Worm (Caenorhabditis elegans): ENCODE measurements around the gene pfd-1.

The pfd-1 gene

ce11 chrIV:11131268-11131667 is 18.6 kb upstream of the pfd-1 start, which contains the start of gene ard-1:
Gene ard-1, plus strand, starts transcription at chrIV:11131279.
- TF ChIP-seq pag-3 (tag; optimal IDR thresholded peaks at IDR 0.05; ENCODE audit: borderline replicate concordance): no peak

DNA sequence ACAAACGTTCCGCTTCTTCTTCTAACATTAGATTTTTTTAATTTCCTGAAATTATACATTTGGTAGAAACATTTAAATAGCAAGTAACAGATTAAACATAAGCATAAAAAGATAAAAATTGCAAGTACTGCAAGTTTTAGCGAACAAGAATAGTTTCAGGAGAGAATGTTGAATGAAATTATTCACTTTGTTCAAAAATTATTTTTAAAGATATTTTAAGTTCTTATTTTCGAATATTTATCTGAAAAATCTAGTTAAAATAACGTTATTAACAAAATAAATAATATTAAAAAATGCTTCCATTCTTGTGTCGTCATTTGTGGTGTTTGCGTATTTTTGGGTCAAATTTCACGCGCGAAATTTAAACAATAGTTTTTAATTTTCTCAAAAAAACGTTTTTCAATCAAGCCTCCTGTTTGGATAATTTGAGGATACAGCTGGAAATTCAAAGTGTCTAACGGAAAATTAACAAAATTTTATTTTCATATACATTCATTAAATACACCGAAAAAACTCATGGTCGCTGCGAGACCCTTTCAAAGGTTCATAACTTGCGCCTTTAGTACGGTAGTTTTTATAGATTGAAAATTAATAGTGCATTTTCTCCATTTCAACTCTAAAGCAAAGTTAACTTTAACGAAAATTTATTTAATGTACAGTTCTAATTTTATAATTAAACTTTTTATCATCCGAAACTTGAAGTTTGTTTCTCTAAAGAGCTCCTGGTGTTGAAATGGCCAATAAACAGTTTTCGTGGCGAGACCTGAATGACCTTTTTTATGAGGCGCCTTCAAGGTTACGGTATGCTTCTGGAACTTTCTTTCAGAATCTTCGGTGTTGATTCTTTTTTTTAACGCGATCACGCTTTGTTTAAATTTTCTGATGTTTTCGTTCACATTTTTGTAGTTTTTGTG is 7.3 kb upstream of the pfd-1 start, which contains the start of gene skih-2:
Gene skih-2, minus strand, starts transcription at position 51 of the 914 bp plus-strand sequence.
- TF ChIP-seq nfya-1 (tag; optimal IDR thresholded peaks at IDR 0.05): peak; percentile 27
- TF ChIP-seq nhr-232 (tag; optimal IDR thresholded peaks at IDR 0.05): no peak
- peak; percentile 90 for TF ChIP-seq ceh-34 (tag; optimal IDR thresholded peaks at IDR 0.05)
- TF ChIP-seq pqm-1 (tag; optimal IDR thresholded peaks at IDR 0.05): no peak

DNA sequence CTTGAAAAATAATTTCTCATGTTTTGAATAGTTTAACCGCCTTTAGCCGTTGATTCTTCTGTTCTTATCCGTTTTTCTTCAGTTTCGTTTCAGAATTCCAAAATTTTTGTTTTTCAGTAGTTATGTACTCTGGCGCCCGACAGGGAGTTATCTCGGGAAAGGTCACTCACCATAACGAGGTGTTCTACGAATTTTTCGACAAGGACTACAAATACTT is 6.8 kb upstream of the pfd-1 start, which contains the start of gene F01G4.4:
Gene F01G4.4, plus strand, starts transcription at position 118 of the 217 bp plus-strand sequence.
- TF ChIP-seq C08G9.2 (tag; optimal IDR thresholded peaks at IDR 0.05) (no peak), elt-4 (tag; optimal IDR thresholded peaks at IDR 0.05) (no peak), sdc-2 (tag; optimal IDR thresholded peaks at IDR 0.05) (no peak), K09A11.1 (tag; optimal IDR thresholded peaks at IDR 0.05; ENCODE audit: insufficient read depth) (no peak), ceh-45 (GFP tag; IDR thresholded peaks at IDR 0.05) (no peak), ttx-3 (tag; optimal IDR thresholded peaks at IDR 0.05) (no peak), npax-4 (tag; optimal IDR thresholded peaks at IDR 0.05) (no peak)

ce11 chrIV:11145929-11146339 is 4.0 kb upstream of the pfd-1 start:
- no peak for TF ChIP-seq ama-1 (optimal IDR thresholded peaks at IDR 0.05)
- no peak for TF ChIP-seq K02D7.2 (tag; optimal IDR thresholded peaks at IDR 0.05)
- no peak for TF ChIP-seq npax-4 (tag; optimal IDR thresholded peaks at IDR 0.05)
- TF ChIP-seq pha-2 (tag; optimal IDR thresholded peaks at IDR 0.05): no peak
- no peak for TF ChIP-seq hlh-15 (tag; optimal IDR thresholded peaks at IDR 0.05)
- TF ChIP-seq ceh-19 (GFP tag; optimal IDR thresholded peaks at IDR 0.05): no peak
- no peak for TF ChIP-seq T23F11.4 (GFP tag; optimal IDR thresholded peaks at IDR 0.05)

ce11 chrIV:11146492-11146891 is 3.4 kb upstream of the pfd-1 start:
- no peak for TF ChIP-seq odd-2 (tag; optimal IDR thresholded peaks at IDR 0.05)
- TF ChIP-seq K02D7.2 (tag; optimal IDR thresholded peaks at IDR 0.05): no peak
- no peak for TF ChIP-seq Y22D7AL.16 (tag; optimal IDR thresholded peaks at IDR 0.05)
- no peak for TF ChIP-seq syd-9 (tag; optimal IDR thresholded peaks at IDR 0.05)
- TF ChIP-seq T23F11.4 (GFP tag; optimal IDR thresholded peaks at IDR 0.05): no peak
- TF ChIP-seq ceh-30 (tag; optimal IDR thresholded peaks at IDR 0.05): no peak
- no peak for TF ChIP-seq ceh-45 (GFP tag; IDR thresholded peaks at IDR 0.05)
- no peak for TF ChIP-seq zip-5 (tag; optimal IDR thresholded peaks at IDR 0.05)
- no peak for TF ChIP-seq ahr-1 (tag; optimal IDR thresholded peaks at IDR 0.05)
- no peak for TF ChIP-seq pat-9 (tag; optimal IDR thresholded peaks at IDR 0.05)
- TF ChIP-seq ceh-9 (tag; optimal IDR thresholded peaks at IDR 0.05): no peak
- TF ChIP-seq che-1 (tag; optimal IDR thresholded peaks at IDR 0.05): no peak
- no peak for TF ChIP-seq fax-1 (tag; optimal IDR thresholded peaks at IDR 0.05)
- no peak for TF ChIP-seq unc-55 (GFP tag; optimal IDR thresholded peaks at IDR 0.05)

DNA sequence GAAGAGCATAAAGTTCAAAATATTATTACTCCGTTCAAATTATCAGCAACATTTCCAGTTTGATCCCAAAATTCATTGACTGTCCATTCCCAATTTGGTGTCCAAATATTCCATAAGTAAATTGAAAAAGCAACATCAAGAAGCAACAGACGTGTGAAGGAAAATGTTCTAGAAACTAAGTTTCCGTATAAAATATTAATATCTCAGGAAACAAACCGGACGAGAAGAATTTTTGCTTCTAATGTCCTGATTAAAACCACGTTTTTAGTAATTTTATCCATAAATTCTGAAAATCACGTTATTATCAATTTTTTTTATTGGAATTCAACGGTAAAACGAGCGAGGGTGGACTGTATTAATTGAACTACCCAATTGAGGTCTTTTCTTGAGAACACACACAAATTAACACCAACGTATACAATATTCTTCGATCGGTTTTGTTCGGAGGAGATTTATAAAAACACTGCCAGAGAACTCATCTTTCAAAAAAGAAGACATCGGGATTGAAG is 2.9 kb upstream of the pfd-1 start, which contains the start of gene pigq-1:
Gene pigq-1, minus strand, starts transcription at position 286 of the 509 bp plus-strand sequence.
- no peak for TF ChIP-seq tbx-7 (tag; optimal IDR thresholded peaks at IDR 0.05)
- no peak for TF ChIP-seq rnt-1 (tag; optimal IDR thresholded peaks at IDR 0.05)
- TF ChIP-seq gmeb-2 (tag; optimal IDR thresholded peaks at IDR 0.05): no peak
- no peak for TF ChIP-seq fkh-10 (GFP tag; optimal IDR thresholded peaks at IDR 0.05)
- TF ChIP-seq ama-1 (optimal IDR thresholded peaks at IDR 0.05): no peak
- no peak for TF ChIP-seq syd-9 (tag; optimal IDR thresholded peaks at IDR 0.05)
- no peak for TF ChIP-seq hlh-30 (tag; optimal IDR thresholded peaks at IDR 0.05; ENCODE audit: insufficient read depth)
- TF ChIP-seq unc-42 (tag; optimal IDR thresholded peaks at IDR 0.05): no peak

Data from whole organism, late embryonic.